Fruit fly (Drosophila melanogaster) whole organism, pupa: ENCODE measurements around the gene CG4768.

ENCODE experiments used
- CG10348 ChIP-seq: fragments of 200-800 bp; sonication (Bioruptor generic); IDR thresholded peaks from 2 replicates; pipeline ENCODE4 v1.3.6; 2022; ENCODE audit warnings: missing biosample characterization, missing genetic modification characterization
- CG12605 ChIP-seq: fragments of 200-800 bp; sonication (Bioruptor generic); IDR thresholded peaks from 2 replicates; pipeline ENCODE4 v1.3.6; 2022; ENCODE audit warnings: missing biosample characterization, missing genetic modification characterization
- CG13204 ChIP-seq: fragments of 200-800 bp; sonication (Bioruptor generic); optimal IDR thresholded peaks from 2 replicates; lab custom pipeline; 2018; ENCODE audit warnings: missing biosample characterization, mild to moderate bottlenecking, missing genetic modification characterization, moderate library complexity
- CG14655 ChIP-seq: fragments of 200-800 bp; sonication (Bioruptor generic); optimal IDR thresholded peaks from 3 replicates; lab custom pipeline; 2017; ENCODE audit warnings: mild to moderate bottlenecking, missing biosample characterization, missing genetic modification reagents, missing genetic modification characterization
- CG15710 ChIP-seq: fragments of 200-800 bp; sonication (Bioruptor generic); optimal IDR thresholded peaks from 2 replicates; lab custom pipeline; 2018; ENCODE audit warnings: missing biosample characterization, mild to moderate bottlenecking, missing genetic modification characterization, moderate library complexity
- CG17806 ChIP-seq: fragments of 200-800 bp; sonication (Bioruptor generic); optimal IDR thresholded peaks from 2 replicates; lab custom pipeline; 2018; ENCODE audit warnings: missing biosample characterization, mild to moderate bottlenecking, missing genetic modification characterization, moderate library complexity
- CG32121 ChIP-seq: fragments of 200-800 bp; sonication (Bioruptor generic); IDR thresholded peaks from 2 replicates; pipeline ENCODE4 v1.3.6; 2022; ENCODE audit warnings: missing biosample characterization, missing genetic modification characterization
- CG34367 ChIP-seq: fragments of 200-800 bp; sonication (Bioruptor generic); optimal IDR thresholded peaks from 2 replicates; lab custom pipeline; 2018; ENCODE audit warnings: missing biosample characterization, mild to moderate bottlenecking, missing genetic modification characterization
- CG4496 ChIP-seq: fragments of 200-800 bp; sonication (Bioruptor generic); IDR thresholded peaks from 3 replicates; pipeline ENCODE4 v1.3.6; 2022; ENCODE audit warnings: missing biosample characterization, missing genetic modification characterization
- CG8159 ChIP-seq: fragments of 200-800 bp; sonication (Bioruptor generic); optimal IDR thresholded peaks from 3 replicates; lab custom pipeline; 2018; ENCODE audit warnings: missing biosample characterization, mild to moderate bottlenecking, missing genetic modification characterization, moderate library complexity
- CG8301 ChIP-seq: fragments of 200-800 bp; sonication (Bioruptor generic); optimal IDR thresholded peaks from 2 replicates; lab custom pipeline; 2018; ENCODE audit warnings: missing biosample characterization, mild to moderate bottlenecking, missing genetic modification characterization
- CG9948 ChIP-seq: fragments of 200-800 bp; sonication (Bioruptor generic); optimal IDR thresholded peaks from 2 replicates; lab custom pipeline; 2018; ENCODE audit warnings: missing biosample characterization, mild to moderate bottlenecking, missing genetic modification characterization, moderate library complexity
- D1 ChIP-seq: fragments of 200-800 bp; sonication (Bioruptor generic); optimal IDR thresholded peaks from 2 replicates; lab custom pipeline; 2018; ENCODE audit warnings: missing biosample characterization, mild to moderate bottlenecking, missing genetic modification characterization, moderate library complexity
- EcR ChIP-seq: fragments of 200-800 bp; sonication (Bioruptor generic); optimal IDR thresholded peaks from 3 replicates; lab custom pipeline; 2019; ENCODE audit warnings: missing biosample characterization, missing genetic modification characterization, mild to moderate bottlenecking, moderate library complexity, missing genetic modification reagents
- Ets98B ChIP-seq: fragments of 200-800 bp; sonication (Bioruptor generic); IDR thresholded peaks from 2 replicates; pipeline ENCODE4 v1.3.6; 2022; ENCODE audit warnings: missing biosample characterization, missing genetic modification characterization
- Pif1A ChIP-seq: fragments of 200-800 bp; sonication (Bioruptor generic); optimal IDR thresholded peaks from 3 replicates; lab custom pipeline; 2016; ENCODE audit warnings: missing biosample characterization, missing genetic modification characterization
- Pif1B ChIP-seq: fragments of 200-800 bp; sonication (Bioruptor generic); optimal IDR thresholded peaks from 3 replicates; lab custom pipeline; 2016; ENCODE audit warnings: missing biosample characterization, missing genetic modification characterization
- Snoo ChIP-seq: fragments of 200-800 bp; sonication (Bioruptor generic); optimal IDR thresholded peaks from 3 replicates; lab custom pipeline; 2017; ENCODE audit warnings: missing biosample characterization, mild to moderate bottlenecking, missing genetic modification characterization, inconsistent platforms
- fd96Ca ChIP-seq: fragments of 200-800 bp; sonication (Bioruptor generic); IDR thresholded peaks from 3 replicates; pipeline ENCODE4 v1.3.6; 2022; ENCODE audit warnings: missing biosample characterization, missing genetic modification characterization
- gl ChIP-seq: fragments of 200-800 bp; sonication (Bioruptor generic); optimal IDR thresholded peaks from 2 replicates; lab custom pipeline; 2018; ENCODE audit warnings: missing biosample characterization, mild to moderate bottlenecking, missing genetic modification characterization
- rn ChIP-seq: fragments of 200-800 bp; sonication (Bioruptor generic); IDR thresholded peaks from 2 replicates; pipeline ENCODE4 v1.3.6; 2022; ENCODE audit warnings: missing biosample characterization, missing genetic modification characterization

Gene CG4768

DNA sequence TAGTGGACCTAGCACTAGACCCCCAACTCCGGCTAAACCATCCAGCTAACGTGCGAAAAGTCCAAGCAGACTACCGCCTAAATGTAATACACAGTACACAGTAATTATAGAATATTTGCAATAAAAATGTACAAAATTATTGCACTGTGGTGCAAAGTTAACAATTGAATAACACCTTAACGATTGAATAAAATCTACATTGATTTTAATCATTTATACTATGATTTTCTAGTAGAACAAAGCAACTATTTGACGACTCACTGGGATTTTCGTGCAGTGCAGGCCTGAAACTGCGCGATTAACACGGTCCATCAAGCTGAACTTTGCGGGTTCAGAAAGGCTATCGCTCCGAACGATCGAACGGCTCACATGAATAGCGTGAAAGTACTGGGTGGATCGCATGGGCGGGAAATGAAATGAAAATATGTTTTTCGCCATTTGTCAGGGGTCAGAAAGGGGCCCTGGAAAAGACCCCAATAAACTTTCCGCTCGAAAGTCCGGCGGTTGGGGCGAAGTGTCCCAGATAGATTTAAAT is 13.7 kb upstream of the CG4768 start:
- no peak; the same call in 2 of the 3 replicates for TF ChIP-seq CG4496
- peak; percentile 32 for TF ChIP-seq CG8159 (tag; lab: Kevin White, UChicago)
- no peak for TF ChIP-seq CG12605 (GFP tag; lab: Robert Waterston, UW)
- TF ChIP-seq CG34367: no peak
- TF ChIP-seq Pif1A (GFP tag; lab: Kevin White, UChicago): peak; percentile 21
- peak; percentile 12 for TF ChIP-seq CG17806 (tag; lab: Kevin White, UChicago)
- TF ChIP-seq Snoo: no peak
- TF ChIP-seq CG9948 (tag; lab: Kevin White, UChicago): peak; percentile 12
- TF ChIP-seq gl (tag; lab: Kevin White, UChicago): no peak
- no peak for TF ChIP-seq D1 (tag; lab: Kevin White, UChicago)
- no peak for TF ChIP-seq Pif1B (GFP tag; lab: Kevin White, UChicago)
- no peak for TF ChIP-seq CG15710 (tag; lab: Kevin White, UChicago)
- TF ChIP-seq CG14655 (GFP tag; lab: Kevin White, UChicago): peak; percentile 56
- no peak for TF ChIP-seq rn (GFP tag; lab: Robert Waterston, UW)
- no peak for TF ChIP-seq EcR (GFP tag; lab: Kevin White, UChicago)
- TF ChIP-seq CG10348 (GFP tag; lab: Robert Waterston, UW): no peak
- no peak for TF ChIP-seq Ets98B (GFP tag; lab: Robert Waterston, UW)
- peak; percentile 36 for TF ChIP-seq CG8301 (tag; lab: Kevin White, UChicago)
- no peak for TF ChIP-seq CG13204 (GFP tag; lab: Kevin White, UChicago)
- no peak for TF ChIP-seq CG32121 (GFP tag; lab: Robert Waterston, UW)
- TF ChIP-seq fd96Ca: no peak

DNA sequence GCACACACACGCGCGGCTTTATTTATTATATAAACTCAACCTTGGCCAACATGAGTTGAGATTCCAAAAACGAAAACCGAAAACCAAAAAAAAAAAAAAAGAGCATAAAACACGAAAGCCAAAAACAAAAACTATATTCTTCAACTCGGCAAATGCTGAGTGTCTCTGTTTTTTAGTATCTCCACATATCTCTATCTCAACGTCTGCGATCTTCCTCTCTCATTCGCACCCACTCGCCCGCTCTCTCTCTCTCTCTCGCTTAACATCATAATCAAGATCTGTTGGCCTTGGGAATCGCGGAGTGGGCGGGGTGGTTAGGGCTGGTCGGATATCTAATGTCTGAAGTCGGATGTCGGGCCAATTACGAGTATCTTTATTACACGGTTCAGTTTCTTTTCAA is 11.7 kb upstream of the CG4768 start:
- TF ChIP-seq CG4496: 0 out of 3 replicates have a peak, but pooled peaks have one; percentile 34
- no peak for TF ChIP-seq CG32121 (GFP tag; lab: Robert Waterston, UW)

DNA sequence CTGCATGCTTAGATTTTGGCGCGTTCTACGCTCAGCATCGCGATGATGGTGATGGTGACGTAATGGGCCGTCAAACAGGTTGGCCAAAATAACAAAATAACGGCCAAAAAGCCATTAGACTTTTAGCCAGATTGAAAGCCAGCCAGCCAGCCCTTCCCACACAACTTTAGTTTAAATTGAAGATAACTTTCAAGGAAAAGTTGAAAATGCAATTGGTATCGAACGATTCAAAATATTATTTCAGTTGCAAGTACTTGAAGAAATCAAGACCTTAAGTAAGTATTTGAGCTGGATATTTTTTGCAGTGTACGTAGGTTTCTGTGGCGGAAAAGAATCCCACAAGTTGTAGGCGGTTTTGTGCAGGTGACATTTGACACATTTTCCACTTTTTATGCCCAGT is 10.9 kb upstream of the CG4768 start:
- peak; percentile 60 for TF ChIP-seq CG32121 (GFP tag; lab: Robert Waterston, UW)
- TF ChIP-seq CG9948 (tag; lab: Kevin White, UChicago): no peak
- TF ChIP-seq Ets98B (GFP tag; lab: Robert Waterston, UW): peak; percentile 53
- 0 out of 3 replicates have a peak, but pooled peaks have one; percentile 31 for TF ChIP-seq CG4496
- no peak for TF ChIP-seq CG10348 (GFP tag; lab: Robert Waterston, UW)
- peak; percentile 59; the same call in 2 of the 3 replicates for TF ChIP-seq fd96Ca
- TF ChIP-seq CG12605 (GFP tag; lab: Robert Waterston, UW): 0 out of 2 replicates have a peak, but pooled peaks have one; percentile 44

DNA sequence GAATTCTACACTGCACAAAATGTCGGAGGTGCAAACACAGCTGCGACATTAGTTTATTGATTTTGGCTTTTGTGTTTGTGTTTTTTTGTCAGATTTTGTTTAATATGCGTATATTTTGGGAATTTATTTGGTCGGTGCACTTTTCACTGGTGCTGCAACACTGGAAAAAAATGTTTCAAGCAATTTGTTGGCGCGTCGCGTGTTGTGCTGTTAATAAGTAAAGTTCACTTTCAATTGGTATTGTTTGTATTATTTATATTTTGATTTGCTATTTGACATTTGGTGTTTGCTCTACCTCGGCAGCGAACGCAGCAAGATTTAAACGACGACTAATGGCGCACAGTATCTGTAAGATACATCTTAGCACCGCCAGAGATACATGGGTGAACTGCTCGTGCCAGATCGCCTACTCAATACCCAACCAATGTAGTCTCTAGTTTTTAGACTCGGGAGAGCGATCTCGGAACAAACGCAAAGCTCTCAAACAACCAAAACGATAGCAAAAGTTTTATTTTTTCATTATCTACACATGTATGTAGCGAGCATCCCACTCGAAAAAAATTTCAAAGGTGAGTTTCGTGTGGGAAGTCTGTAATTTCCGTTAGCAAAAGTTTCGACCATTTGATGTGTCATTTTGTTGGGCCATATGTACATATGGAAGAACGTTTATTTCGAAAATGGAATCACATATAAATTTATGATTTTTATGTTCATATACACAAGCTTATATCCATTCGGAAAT is 9.6 kb upstream of the CG4768 start:
- TF ChIP-seq fd96Ca: peak; percentile 79
- TF ChIP-seq CG34367: no peak
- TF ChIP-seq CG13204 (GFP tag; lab: Kevin White, UChicago): no peak
- no peak for TF ChIP-seq CG15710 (tag; lab: Kevin White, UChicago)
- TF ChIP-seq Pif1A (GFP tag; lab: Kevin White, UChicago): peak; percentile 56
- TF ChIP-seq CG8301 (tag; lab: Kevin White, UChicago): peak; percentile 46
- TF ChIP-seq Ets98B (GFP tag; lab: Robert Waterston, UW): peak; percentile 66
- TF ChIP-seq rn (GFP tag; lab: Robert Waterston, UW): no peak
- peak; percentile 74 for TF ChIP-seq CG32121 (GFP tag; lab: Robert Waterston, UW)
- no peak for TF ChIP-seq EcR (GFP tag; lab: Kevin White, UChicago)
- peak; percentile 19 for TF ChIP-seq CG8159 (tag; lab: Kevin White, UChicago)
- TF ChIP-seq CG10348 (GFP tag; lab: Robert Waterston, UW): no peak
- TF ChIP-seq Snoo: no peak
- TF ChIP-seq CG9948 (tag; lab: Kevin White, UChicago): peak; percentile 12
- TF ChIP-seq CG17806 (tag; lab: Kevin White, UChicago): peak; percentile 30
- TF ChIP-seq CG12605 (GFP tag; lab: Robert Waterston, UW): peak; percentile 14; the same call in 1 of the 2 replicates
- no peak for TF ChIP-seq D1 (tag; lab: Kevin White, UChicago)
- TF ChIP-seq CG4496: peak; percentile 80

DNA sequence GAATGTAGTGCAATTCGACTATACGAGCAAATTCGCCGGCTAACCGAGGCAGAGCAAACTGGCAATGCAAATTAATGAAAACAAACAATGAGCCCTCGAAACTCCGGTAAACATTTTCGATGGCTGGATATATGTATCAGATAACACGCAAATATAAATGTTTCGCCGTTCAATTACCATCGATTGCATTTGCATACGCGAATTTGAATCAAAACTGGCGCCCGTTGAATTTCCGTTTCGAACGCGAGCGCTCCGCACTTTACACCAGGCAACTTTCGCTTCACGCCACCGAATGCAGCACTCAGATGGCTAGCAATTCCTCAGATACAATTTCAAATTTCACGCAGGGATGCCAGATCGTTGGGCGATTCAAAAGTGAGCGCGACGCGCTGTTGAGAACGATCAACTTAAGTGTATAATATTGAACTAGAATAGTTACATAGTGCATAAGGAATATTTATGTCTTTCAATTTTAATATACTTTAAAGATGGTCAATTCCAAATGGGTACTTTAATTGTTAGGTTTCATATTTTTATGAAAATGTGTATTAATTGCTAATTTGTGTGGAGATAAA is 8.7 kb upstream of the CG4768 start, which contains the start of gene if:
Gene if, minus strand, starts transcription at position 294 of the 575 bp plus-strand sequence.
- no peak for TF ChIP-seq Snoo
- TF ChIP-seq Ets98B (GFP tag; lab: Robert Waterston, UW): no peak
- no peak for TF ChIP-seq D1 (tag; lab: Kevin White, UChicago)
- peak; percentile 22; the same call in 1 of the 2 replicates for TF ChIP-seq CG12605 (GFP tag; lab: Robert Waterston, UW)
- no peak for TF ChIP-seq CG15710 (tag; lab: Kevin White, UChicago)

DNA sequence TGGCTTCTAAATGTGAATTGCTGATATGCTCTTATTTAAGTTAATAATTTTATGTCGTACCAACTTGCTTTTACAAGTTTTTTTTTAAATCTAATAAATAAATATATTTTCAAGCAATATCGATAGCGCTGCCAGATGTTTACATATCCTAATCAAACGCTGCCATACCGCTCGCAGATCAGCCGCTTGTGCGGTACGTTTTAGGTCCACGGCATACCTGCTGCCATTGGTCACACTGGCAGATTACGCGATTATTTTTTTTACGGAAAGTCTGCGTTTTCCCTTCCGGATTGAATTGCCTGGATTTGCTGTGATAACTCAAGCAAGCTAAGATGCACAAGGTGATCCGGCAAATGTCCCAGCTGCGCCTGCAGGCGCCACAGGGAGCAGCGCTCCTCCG is 8.2 kb upstream of the CG4768 start, which contains the start of gene mRpL22:
Gene mRpL22, plus strand, starts transcription at position 191 of the 400 bp plus-strand sequence.
- TF ChIP-seq EcR (GFP tag; lab: Kevin White, UChicago): no peak
- TF ChIP-seq Snoo: no peak
- TF ChIP-seq gl (tag; lab: Kevin White, UChicago): no peak
- no peak for TF ChIP-seq fd96Ca
- TF ChIP-seq CG32121 (GFP tag; lab: Robert Waterston, UW): no peak
- TF ChIP-seq D1 (tag; lab: Kevin White, UChicago): no peak
- no peak for TF ChIP-seq CG8159 (tag; lab: Kevin White, UChicago)
- TF ChIP-seq CG4496: no peak
- no peak for TF ChIP-seq Pif1A (GFP tag; lab: Kevin White, UChicago)
- TF ChIP-seq Pif1B (GFP tag; lab: Kevin White, UChicago): no peak
- TF ChIP-seq rn (GFP tag; lab: Robert Waterston, UW): no peak
- no peak for TF ChIP-seq CG9948 (tag; lab: Kevin White, UChicago)
- TF ChIP-seq CG34367: no peak
